Worm (Caenorhabditis elegans) whole organism, early embryonic: ENCODE results near the gene nspb-8.

Experiments used
- ceh-36 ChIP-seq: sonication (generic microtip); optimal IDR thresholded peaks from 2 replicates; lab custom pipeline; 2016; ENCODE audit warnings: missing genetic modification characterization, inconsistent platforms, missing compliant biosample characterization
- flt-1 ChIP-seq: fragments of 200-800 bp; sonication (Bioruptor generic); IDR thresholded peaks from 2 replicates; pipeline ENCODE4 v1.3.6; 2022; ENCODE audit warnings: missing genetic modification characterization, missing compliant biosample characterization

ce11 chrII:14578716-14579115 is 1.7 kb downstream of the nspb-8 start, which contains the start of gene C01G12.9:
- TF ChIP-seq ceh-36 (tag; lab: Kevin White, UChicago) (no peak), flt-1 (GFP tag; lab: Robert Waterston, UW) (no peak)
